Worm (Caenorhabditis elegans): ENCODE measurements around the gene srg-40.

The srg-40 gene

ce11 chrV:11119294-11119755 is 45.0 kb downstream of the srg-40 start, which contains the start of gene scb-1:
Gene scb-1 (minus strand): TSS chrV:11119705.
- TF ChIP-seq B0310.2 (tag; optimal IDR thresholded peaks at IDR 0.05) (no peak), tbx-11 (GFP tag; IDR thresholded peaks at IDR 0.05) (no peak), tra-4 (tag; optimal IDR thresholded peaks at IDR 0.05) (no peak), ceh-36 (tag; optimal IDR thresholded peaks at IDR 0.05) (no peak), ama-1 (optimal IDR thresholded peaks at IDR 0.05) (no peak), scrt-1 (GFP tag; IDR thresholded peaks at IDR 0.05) (no peak), hmbx-1 (tag; optimal IDR thresholded peaks at IDR 0.05) (no peak), aly-1 (tag; optimal IDR thresholded peaks at IDR 0.05) (no peak), hmg-4 (GFP tag; optimal IDR thresholded peaks at IDR 0.05) (no peak), pes-1 (GFP tag; IDR thresholded peaks at IDR 0.05) (no peak), flt-1 (GFP tag; IDR thresholded peaks at IDR 0.05) (no peak), hnd-1 (tag; optimal IDR thresholded peaks at IDR 0.05) (no peak)

- TF ChIP-seq scrt-1 (GFP tag; IDR thresholded peaks at IDR 0.05), result no peak
- TF ChIP-seq hmbx-1 (tag; optimal IDR thresholded peaks at IDR 0.05), result no peak
- no peak for TF ChIP-seq tbx-37 (GFP tag; conservative IDR thresholded peaks at IDR 0.05)
- no peak for TF ChIP-seq ceh-36 (tag; optimal IDR thresholded peaks at IDR 0.05)
- no peak for TF ChIP-seq hmg-4 (GFP tag; optimal IDR thresholded peaks at IDR 0.05)
- TF ChIP-seq tra-4 (tag; optimal IDR thresholded peaks at IDR 0.05), result no peak
- no peak for TF ChIP-seq hnd-1 (tag; optimal IDR thresholded peaks at IDR 0.05)
- TF ChIP-seq B0310.2 (tag; optimal IDR thresholded peaks at IDR 0.05), result no peak
- TF ChIP-seq tbx-11 (GFP tag; IDR thresholded peaks at IDR 0.05), result no peak
- TF ChIP-seq sea-1 (GFP tag; conservative IDR thresholded peaks at IDR 0.05), result no peak
- no peak for TF ChIP-seq aly-1 (tag; optimal IDR thresholded peaks at IDR 0.05)
- no peak for TF ChIP-seq F13C5.2 (tag; optimal IDR thresholded peaks at IDR 0.05)
- TF ChIP-seq flt-1 (GFP tag; IDR thresholded peaks at IDR 0.05), result no peak
Observed at ce11 chrV:11118179-11118725, 46.1 kb downstream of the srg-40 start.

- no peak for TF ChIP-seq F13C5.2 (tag; optimal IDR thresholded peaks at IDR 0.05)
- no peak for TF ChIP-seq tbx-37 (GFP tag; conservative IDR thresholded peaks at IDR 0.05)
- no peak for TF ChIP-seq tra-4 (tag; optimal IDR thresholded peaks at IDR 0.05)
- TF ChIP-seq hmbx-1 (tag; optimal IDR thresholded peaks at IDR 0.05), result no peak
- TF ChIP-seq B0310.2 (tag; optimal IDR thresholded peaks at IDR 0.05), result no peak
- TF ChIP-seq tbx-11 (GFP tag; IDR thresholded peaks at IDR 0.05), result no peak
- TF ChIP-seq aly-1 (tag; optimal IDR thresholded peaks at IDR 0.05), result no peak
- no peak for TF ChIP-seq ceh-36 (tag; optimal IDR thresholded peaks at IDR 0.05)
- TF ChIP-seq pes-1 (GFP tag; IDR thresholded peaks at IDR 0.05), result no peak
- no peak for TF ChIP-seq scrt-1 (GFP tag; IDR thresholded peaks at IDR 0.05)
- no peak for TF ChIP-seq flt-1 (GFP tag; IDR thresholded peaks at IDR 0.05)
- no peak for TF ChIP-seq ets-7 (tag; optimal IDR thresholded peaks at IDR 0.05)
Observed at ce11 chrV:11113607-11114006, 50.8 kb downstream of the srg-40 start, which contains the start of gene math-33. Gene math-33 (plus strand): TSS chrV:11113907.
